Worm (Caenorhabditis elegans): ENCODE measurements around the gene T22E5.1.

T22E5.1 gene

ce11 chrX:6440464-6440863 lies 27.8 kb downstream of the T22E5.1 start, which contains the start of gene K10C2.14:
Gene K10C2.14, minus strand, starts transcription at chrX:6440564.
- TF ChIP-seq mdt-29 (GFP tag; IDR thresholded peaks at IDR 0.05) (no peak), fkh-10 (GFP tag; optimal IDR thresholded peaks at IDR 0.05) (no peak), spr-3 (GFP tag; optimal IDR thresholded peaks at IDR 0.05) (no peak), ceh-28 (tag; optimal IDR thresholded peaks at IDR 0.05) (no peak), skn-1 (tag; optimal IDR thresholded peaks at IDR 0.05) (no peak), lim-7 (GFP tag; IDR thresholded peaks at IDR 0.05) (no peak), T26A8.4 (GFP tag; IDR thresholded peaks at IDR 0.05) (no peak), madf-5 (GFP tag; IDR thresholded peaks at IDR 0.05) (no peak), lin-38 (GFP tag; IDR thresholded peaks at IDR 0.05) (no peak), ceh-20 (GFP tag; IDR thresholded peaks at IDR 0.05) (no peak)

ce11 chrX:6443373-6443772 lies 30.7 kb downstream of the T22E5.1 start, which contains the start of gene K10C2.7:
Gene K10C2.7, minus strand, starts transcription at chrX:6443473.
- TF ChIP-seq nhr-28 (tag; optimal IDR thresholded peaks at IDR 0.05) (no peak), D1046.2 (GFP tag; IDR thresholded peaks at IDR 0.05) (no peak), dve-1 (tag; optimal IDR thresholded peaks at IDR 0.05; ENCODE audit: insufficient read depth) (peak; percentile 19), mes-2 (tag; optimal IDR thresholded peaks at IDR 0.05; ENCODE audit: poor library complexity, severe bottlenecking) (no peak)

- TF ChIP-seq ceh-44 (GFP tag; IDR thresholded peaks at IDR 0.05) (no peak), php-3 (GFP tag; IDR thresholded peaks at IDR 0.05) (peak; percentile 99), daf-19 (GFP tag; conservative IDR thresholded peaks at IDR 0.05) (no peak), Y48G9A.11 (GFP tag; IDR thresholded peaks at IDR 0.05) (no peak), pqm-1 (tag; optimal IDR thresholded peaks at IDR 0.05) (peak; percentile 28), mep-1 (tag; optimal IDR thresholded peaks at IDR 0.05) (no peak), dmd-6 (GFP tag; IDR thresholded peaks at IDR 0.05) (peak; percentile 51), egl-43 (GFP tag; IDR thresholded peaks at IDR 0.05) (no peak), gei-8 (GFP tag; optimal IDR thresholded peaks at IDR 0.05) (no peak), T20F7.1 (GFP tag; optimal IDR thresholded peaks at IDR 0.05) (peak; percentile 5), D1046.2 (GFP tag; IDR thresholded peaks at IDR 0.05) (no peak), mxl-2 (GFP tag; conservative IDR thresholded peaks at IDR 0.05) (no peak), nhr-28 (tag; optimal IDR thresholded peaks at IDR 0.05) (peak; percentile 22), zfp-2 (tag; optimal IDR thresholded peaks at IDR 0.05) (no peak), nhr-77 (tag; optimal IDR thresholded peaks at IDR 0.05) (no peak), lin-29 (GFP tag; IDR thresholded peaks at IDR 0.05) (no peak), lin-15B (tag; optimal IDR thresholded peaks at IDR 0.05) (no peak), nhr-10 (tag; optimal IDR thresholded peaks at IDR 0.05) (no peak), nhr-25 (tag; optimal IDR thresholded peaks at IDR 0.05; ENCODE audit: borderline replicate concordance, insufficient read depth) (no peak), dve-1 (tag; optimal IDR thresholded peaks at IDR 0.05; ENCODE audit: insufficient read depth) (peak; percentile 89), ztf-11 (tag; optimal IDR thresholded peaks at IDR 0.05) (no peak), ZK546.5 (tag; optimal IDR thresholded peaks at IDR 0.05) (no peak), madf-5 (GFP tag; IDR thresholded peaks at IDR 0.05) (no peak), Y75B8A.6 (GFP tag; IDR thresholded peaks at IDR 0.05) (no peak), attf-4 (tag; optimal IDR thresholded peaks at IDR 0.05) (no peak), daf-16 (GFP tag; optimal IDR thresholded peaks at IDR 0.05) (no peak), daf-16 (tag; optimal IDR thresholded peaks at IDR 0.05) (peak; percentile 91)
These were observed 32.6 kb downstream of the T22E5.1 start for ce11 chrX:6445239-6445638.

ce11 chrX:6446564-6446963 lies 33.9 kb downstream of the T22E5.1 start, which contains the start of gene asp-14:
Gene asp-14, minus strand, starts transcription at chrX:6446664.
- TF ChIP-seq nhr-6 (tag; optimal IDR thresholded peaks at IDR 0.05) (no peak), daf-8 (GFP tag; IDR thresholded peaks at IDR 0.05) (no peak), unc-130 (GFP tag; optimal IDR thresholded peaks at IDR 0.05) (no peak), daf-16 (GFP tag; optimal IDR thresholded peaks at IDR 0.05) (no peak), daf-16 (tag; optimal IDR thresholded peaks at IDR 0.05) (peak; percentile 17)
